Worm (Caenorhabditis elegans) whole organism, mixed stage, embryonic: Measurements from ENCODE around the gene ugt-6.

Experiments
- elt-1 ChIP-seq: sonication (generic microtip); optimal IDR thresholded peaks from 2 replicates; lab custom pipeline; 2017; ENCODE audit warnings: missing genetic modification characterization, mild to moderate bottlenecking, missing compliant biosample characterization, antibody characterized with exemption, moderate library complexity, borderline replicate concordance; ENCODE audit not compliant: insufficient read depth
- elt-3 ChIP-seq: fragments of 150-350 bp; optimal IDR thresholded peaks from 2 replicates; lab custom pipeline; 2014; ENCODE audit warnings: missing biosample characterization, missing genetic modification characterization

The ugt-6 gene

ce11 chrV:12747431-12747830, 50.6 kb downstream of the ugt-6 start, which contains the start of gene C15C8.4:
C15C8.4 (minus strand) TSS chrV:12747463.
- TF ChIP-seq elt-1 (tag; lab: Kevin White, UChicago) (peak; percentile 94), elt-3 (tag; lab: Kevin White, UChicago) (no peak)
- TF ChIP-seq, all 35 proteins: peak for 1
